Worm (Caenorhabditis elegans) whole organism, L1 larva: Measurements from ENCODE around the gene Y48D7A.1.

Source experiments
- C16A3.4 ChIP-seq: fragments of 150-350 bp; optimal IDR thresholded peaks from 2 replicates; lab custom pipeline; 2014; ENCODE audit warnings: missing biosample characterization, missing genetic modification characterization
- aha-1 ChIP-seq: fragments of 150-350 bp; optimal IDR thresholded peaks from 2 replicates; lab custom pipeline; 2014; ENCODE audit warnings: missing biosample characterization, missing genetic modification characterization
- aly-2 ChIP-seq: fragments of 150-350 bp; optimal IDR thresholded peaks from 2 replicates; lab custom pipeline; 2014; ENCODE audit warnings: missing biosample characterization, missing genetic modification characterization
- blmp-1 ChIP-seq: fragments of 150-350 bp; optimal IDR thresholded peaks from 2 replicates; lab custom pipeline; 2014; ENCODE audit warnings: missing biosample characterization, missing genetic modification characterization
- ceh-82 ChIP-seq, 3 experiments: fragments of 150-350 bp in 1 of 3; sonication (generic microtip) in 2 of 3; optimal IDR thresholded peaks; 2 replicates each; lab custom pipeline; 2014 to 2017; ENCODE audit warnings: missing biosample characterization in 3 of 3, missing genetic modification characterization in 3 of 3
- ceh-88 ChIP-seq: fragments of 200-800 bp; sonication (Bioruptor generic); IDR thresholded peaks from 2 replicates; pipeline ENCODE4 v1.3.6; 2022; ENCODE audit warnings: missing genetic modification characterization, missing compliant biosample characterization
- ces-1 ChIP-seq: fragments of 150-350 bp; optimal IDR thresholded peaks from 2 replicates; lab custom pipeline; 2014; ENCODE audit warnings: missing biosample characterization, missing genetic modification reagents, missing genetic modification characterization
- efl-1 ChIP-seq, 4 experiments: fragments of 150-350 bp; optimal IDR thresholded peaks in 3 of 4; peaks in 1 of 4; 1 replicate in 1 of 4; 2 replicates in 3 of 4; lab custom pipeline; 2014; ENCODE audit warnings: missing biosample characterization in 2 of 4, missing genetic modification characterization in 2 of 4, missing genetic modification reagents in 2 of 4
- egl-13 ChIP-seq: sonication (generic microtip); optimal IDR thresholded peaks from 2 replicates; lab custom pipeline; 2016; ENCODE audit warnings: missing genotype, missing genetic modification reagents, missing genetic modification characterization, missing compliant biosample characterization
- egl-27 ChIP-seq, 2 experiments: fragments of 150-350 bp in 1 of 2; sonication (generic microtip); optimal IDR thresholded peaks; 3 replicates each; lab custom pipeline; 2017 to 2018; ENCODE audit warnings: missing biosample characterization in 2 of 2, missing genetic modification characterization in 2 of 2, missing genetic modification reagents in 2 of 2
- elt-3 ChIP-seq, 6 experiments: fragments of 150-350 bp in 1 of 6; sonication (generic microtip); optimal IDR thresholded peaks; 2 replicates each; lab custom pipeline; 2017 to 2018; ENCODE audit warnings: missing biosample characterization in 6 of 6, missing genetic modification characterization in 6 of 6, inconsistent platforms in 1 of 6
- ets-5 ChIP-seq: fragments of 200-800 bp; sonication (Bioruptor generic); IDR thresholded peaks from 2 replicates; pipeline ENCODE4 v1.3.6; 2022; ENCODE audit warnings: missing genetic modification characterization, missing compliant biosample characterization
- fkh-8 ChIP-seq: sonication (generic microtip); optimal IDR thresholded peaks from 2 replicates; lab custom pipeline; 2016; ENCODE audit warnings: mild to moderate bottlenecking, missing genetic modification characterization, missing compliant biosample characterization
- grh-1 ChIP-seq: fragments of 200-800 bp; sonication (Bioruptor generic); IDR thresholded peaks from 2 replicates; pipeline ENCODE4 v1.3.6; 2022; ENCODE audit warnings: missing genetic modification reagents, missing genetic modification characterization, missing compliant biosample characterization
- hlh-17 ChIP-seq: fragments of 200-800 bp; sonication (Bioruptor generic); optimal IDR thresholded peaks from 2 replicates; lab custom pipeline; 2018; ENCODE audit warnings: missing genetic modification characterization, mild to moderate bottlenecking, missing compliant biosample characterization, moderate library complexity, borderline replicate concordance
- hpl-2 ChIP-seq: fragments of 150-350 bp; optimal IDR thresholded peaks from 2 replicates; lab custom pipeline; 2014; ENCODE audit warnings: missing biosample characterization, missing genetic modification reagents, missing genetic modification characterization
- isw-1 ChIP-seq: fragments of 200-800 bp; sonication (Bioruptor generic); IDR thresholded peaks from 2 replicates; pipeline ENCODE4 v1.3.6; 2022; ENCODE audit warnings: missing genetic modification characterization, missing compliant biosample characterization
- lin-13 ChIP-seq: fragments of 150-350 bp; optimal IDR thresholded peaks from 2 replicates; lab custom pipeline; 2014; ENCODE audit warnings: missing biosample characterization, missing genetic modification reagents, missing genetic modification characterization
- lin-14 ChIP-seq: fragments of 200-800 bp; sonication (Bioruptor generic); optimal IDR thresholded peaks from 2 replicates; lab custom pipeline; 2018; ENCODE audit warnings: mild to moderate bottlenecking, missing genetic modification characterization, moderate library complexity, missing compliant biosample characterization
- lin-35 ChIP-seq, 2 experiments: fragments of 150-350 bp; optimal IDR thresholded peaks; 2 replicates each; lab custom pipeline; 2014; ENCODE audit warnings: missing biosample characterization in 2 of 2, missing genetic modification characterization in 2 of 2, missing genetic modification reagents in 2 of 2
- lin-39 ChIP-seq: fragments of 150-350 bp; optimal IDR thresholded peaks from 2 replicates; lab custom pipeline; 2014; ENCODE audit warnings: missing biosample characterization, missing genetic modification reagents, missing genetic modification characterization
- lir-3 ChIP-seq: sonication (generic microtip); optimal IDR thresholded peaks from 2 replicates; lab custom pipeline; 2016; ENCODE audit warnings: mild to moderate bottlenecking, missing genetic modification characterization, moderate library complexity, missing compliant biosample characterization; ENCODE audit not compliant: poor library complexity
- mdl-1 ChIP-seq, 2 experiments: fragments of 150-350 bp; optimal IDR thresholded peaks; 2 replicates each; lab custom pipeline; 2014 to 2017; ENCODE audit warnings: missing biosample characterization in 2 of 2, missing genetic modification characterization in 2 of 2, inconsistent platforms in 1 of 2
- mef-2 ChIP-seq: fragments of 150-350 bp; optimal IDR thresholded peaks from 2 replicates; lab custom pipeline; 2014; ENCODE audit warnings: missing biosample characterization, missing genetic modification characterization
- nhr-19 ChIP-seq: fragments of 200-800 bp; sonication (Bioruptor generic); conservative IDR thresholded peaks from 2 replicates; pipeline ENCODE4 v1.3.6; 2022; ENCODE audit warnings: missing genetic modification characterization, missing compliant biosample characterization
- nhr-20 ChIP-seq: sonication (generic microtip); optimal IDR thresholded peaks from 2 replicates; lab custom pipeline; 2016; ENCODE audit warnings: mild to moderate bottlenecking, missing genetic modification characterization, missing compliant biosample characterization
- nhr-47 ChIP-seq: sonication (generic microtip); optimal IDR thresholded peaks from 2 replicates; lab custom pipeline; 2016; ENCODE audit warnings: mild to moderate bottlenecking, missing genetic modification characterization, moderate library complexity, missing compliant biosample characterization
- nhr-71 ChIP-seq: sonication (generic microtip); optimal IDR thresholded peaks from 2 replicates; lab custom pipeline; 2016; ENCODE audit warnings: mild to moderate bottlenecking, missing genetic modification characterization, moderate library complexity, missing compliant biosample characterization
- nhr-77 ChIP-seq: fragments of 150-350 bp; optimal IDR thresholded peaks from 2 replicates; lab custom pipeline; 2014; ENCODE audit warnings: missing biosample characterization, missing genetic modification characterization
- nhr-85 ChIP-seq: sonication (generic microtip); peaks from one replicate; lab custom pipeline; 2016; ENCODE audit warnings: missing genetic modification characterization, inconsistent platforms, missing compliant biosample characterization
- nhr-90 ChIP-seq: sonication (generic microtip); optimal IDR thresholded peaks from 2 replicates; lab custom pipeline; 2016; ENCODE audit warnings: mild to moderate bottlenecking, missing genetic modification characterization, missing compliant biosample characterization; ENCODE audit not compliant: poor library complexity
- pag-3 ChIP-seq: sonication (generic microtip); optimal IDR thresholded peaks from 2 replicates; lab custom pipeline; 2017; ENCODE audit warnings: missing genetic modification characterization, mild to moderate bottlenecking, missing compliant biosample characterization, antibody characterized with exemption, borderline replicate concordance; ENCODE audit not compliant: insufficient read depth
- snu-23 ChIP-seq: sonication (generic microtip); optimal IDR thresholded peaks from 2 replicates; lab custom pipeline; 2016; ENCODE audit warnings: missing genetic modification characterization, missing compliant biosample characterization
- swsn-7 ChIP-seq: sonication (generic microtip); optimal IDR thresholded peaks from 2 replicates; lab custom pipeline; 2016; ENCODE audit warnings: missing genetic modification characterization, missing compliant biosample characterization
- tbx-2 ChIP-seq: sonication (generic microtip); optimal IDR thresholded peaks from 2 replicates; lab custom pipeline; 2016; ENCODE audit warnings: missing genetic modification characterization, missing compliant biosample characterization
- unc-86 ChIP-seq: sonication (generic microtip); optimal IDR thresholded peaks from 2 replicates; lab custom pipeline; 2016; ENCODE audit warnings: missing genetic modification characterization, missing compliant biosample characterization
- unc-98 ChIP-seq: fragments of 200-800 bp; sonication (Bioruptor generic); IDR thresholded peaks from 2 replicates; pipeline ENCODE4 v1.3.6; 2022; ENCODE audit warnings: missing genetic modification characterization, missing compliant biosample characterization
- vab-15 ChIP-seq: sonication (generic microtip); optimal IDR thresholded peaks from 2 replicates; lab custom pipeline; 2017; ENCODE audit warnings: missing genotype, mild to moderate bottlenecking, missing genetic modification characterization, missing compliant biosample characterization
- ztf-11 ChIP-seq, 2 experiments: sonication (generic microtip); optimal IDR thresholded peaks; 2 replicates each; lab custom pipeline; 2016 to 2017; ENCODE audit warnings: missing genetic modification characterization in 2 of 2, missing biosample characterization in 1 of 2, missing compliant biosample characterization in 1 of 2

Y48D7A.1 gene

ce11 chrX:3003703-3004102 is 5.6 kb upstream of the Y48D7A.1 start, which contains the start of gene Y41G9A.6:
TSS of gene Y41G9A.6 (minus strand) at chrX:3003803.
- TF ChIP-seq nhr-77 (tag; lab: Kevin White, UChicago) = no peak
- no peak for TF ChIP-seq unc-86 (tag; lab: Kevin White, UChicago)
- TF ChIP-seq ces-1 = no peak
- TF ChIP-seq ceh-88 (GFP tag; lab: Robert Waterston, UW) = no peak
- TF ChIP-seq nhr-71 (tag; lab: Kevin White, UChicago) = no peak
- no peak for TF ChIP-seq C16A3.4 (tag; lab: Kevin White, UChicago)
- no peak for TF ChIP-seq unc-98 (GFP tag; lab: Robert Waterston, UW)
- no peak for TF ChIP-seq mef-2 (tag; lab: Kevin White, UChicago)
- TF ChIP-seq blmp-1 (tag; lab: Kevin White, UChicago) = no peak
- TF ChIP-seq ztf-11 (tag; optimal IDR thresholded peaks at IDR 0.05; lab: Kevin White, UChicago) = no peak

- TF ChIP-seq vab-15 (tag; lab: Kevin White, UChicago) = no peak
- TF ChIP-seq pag-3 (tag; lab: Kevin White, UChicago) = no peak
- TF ChIP-seq fkh-8 (tag; lab: Kevin White, UChicago) = no peak
- no peak for TF ChIP-seq egl-13 (tag; lab: Kevin White, UChicago)
- TF ChIP-seq aha-1 (tag; lab: Kevin White, UChicago) = no peak
- no peak for TF ChIP-seq grh-1 (GFP tag; lab: Robert Waterston, UW)
- TF ChIP-seq lin-14 (GFP tag; lab: Kevin White, UChicago) = no peak
- TF ChIP-seq lir-3 (tag; lab: Kevin White, UChicago) = no peak
- no peak for TF ChIP-seq hpl-2 (GFP tag; lab: Kevin White, UChicago)
- TF ChIP-seq nhr-19 (GFP tag; lab: Robert Waterston, UW) = no peak
- TF ChIP-seq ets-5 (GFP tag; lab: Robert Waterston, UW) = no peak
- no peak for TF ChIP-seq C16A3.4 (tag; lab: Kevin White, UChicago)
- TF ChIP-seq lin-39 (tag; lab: Kevin White, UChicago) = no peak
- no peak for TF ChIP-seq swsn-7 (tag; lab: Kevin White, UChicago)
- TF ChIP-seq ceh-82 (tag; optimal IDR thresholded peaks at IDR 0.05; lab: Kevin White, UChicago) = no peak
- TF ChIP-seq isw-1 (GFP tag; lab: Robert Waterston, UW) = no peak
These were observed 9.3 kb downstream of the Y48D7A.1 start, which contains the start of gene flp-18 for ce11 chrX:3018505-3018996. TSS of gene flp-18 (minus strand) at chrX:3018555.

ce11 chrX:3019996-3020395 is 10.7 kb downstream of the Y48D7A.1 start:
- no peak for TF ChIP-seq lin-13 (GFP tag; lab: Kevin White, UChicago)
- TF ChIP-seq nhr-20 (tag; lab: Kevin White, UChicago) = peak; percentile 60
- TF ChIP-seq nhr-47 (tag; lab: Kevin White, UChicago) = no peak
- peak in 1 of 2 experiments; percentile 28 for TF ChIP-seq lin-35 (GFP tag; optimal IDR thresholded peaks at IDR 0.05; lab: Kevin White, UChicago)
- TF ChIP-seq snu-23 (GFP tag; lab: Kevin White, UChicago) = peak; percentile 40
- peak; percentile 38 for TF ChIP-seq lin-14 (GFP tag; lab: Kevin White, UChicago)
- no peak for TF ChIP-seq hlh-17 (GFP tag; lab: Kevin White, UChicago)
- no peak for TF ChIP-seq nhr-90 (tag; lab: Kevin White, UChicago)
- TF ChIP-seq aly-2 (tag; lab: Kevin White, UChicago) = no peak
- TF ChIP-seq isw-1 (GFP tag; lab: Robert Waterston, UW) = no peak
- peak; percentile 48 for TF ChIP-seq nhr-71 (tag; lab: Kevin White, UChicago)
- no peak for TF ChIP-seq efl-1 (optimal IDR thresholded peaks at IDR 0.05; lab: Kevin White, UChicago)
- peak in 1 of 2 experiments; percentile 59 for TF ChIP-seq efl-1 (GFP tag; optimal IDR thresholded peaks at IDR 0.05 in 1 of 2; lab: Kevin White, UChicago)
- peak in 1 of 2 experiments; percentile 24 for TF ChIP-seq mdl-1 (tag; optimal IDR thresholded peaks at IDR 0.05; lab: Kevin White, UChicago)
- peak; percentile 16 for TF ChIP-seq tbx-2 (tag; lab: Kevin White, UChicago)
- peak in 2 of 6 experiments; percentile 26 to 94 for TF ChIP-seq elt-3 (tag; optimal IDR thresholded peaks at IDR 0.05; lab: Kevin White, UChicago)
- no peak for TF ChIP-seq grh-1 (GFP tag; lab: Robert Waterston, UW)
- peak; percentile 79 for TF ChIP-seq nhr-85
- TF ChIP-seq egl-27 (tag; optimal IDR thresholded peaks at IDR 0.05; lab: Kevin White, UChicago) = no peak
